Worm (Caenorhabditis elegans): ENCODE data around the gene srt-74.

DNA sequence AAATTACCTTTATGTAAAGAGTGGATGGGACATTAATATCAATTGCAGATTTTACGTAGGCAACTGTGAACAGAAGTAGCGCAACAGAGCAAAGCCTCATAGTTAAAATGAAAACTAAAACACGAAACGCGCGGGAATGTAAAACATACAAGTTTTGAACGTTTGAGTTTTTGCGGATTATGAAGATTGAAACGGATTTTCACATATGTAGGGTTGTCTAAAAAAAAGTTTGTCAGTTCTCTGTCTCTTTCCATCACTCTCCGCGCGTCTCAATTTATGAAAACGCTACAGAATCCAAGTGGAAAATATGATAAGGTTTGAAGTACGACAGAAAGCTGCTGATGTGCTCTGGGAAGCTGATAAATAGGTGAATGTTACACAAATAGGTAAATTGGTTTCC, 35.4 kb downstream of the srt-74 start, which contains the start of gene K02E11.3:
- no peak for TF ChIP-seq ama-1 (optimal IDR thresholded peaks at IDR 0.05)
- no peak for TF ChIP-seq pha-4 (tag; optimal IDR thresholded peaks at IDR 0.05)
- TF ChIP-seq nhr-11 (tag; optimal IDR thresholded peaks at IDR 0.05): no peak
- no peak for TF ChIP-seq zip-5 (tag; optimal IDR thresholded peaks at IDR 0.05)

Measured in whole organism, late embryonic.